Worm (Caenorhabditis elegans) whole organism, L2 larva: ENCODE results near the gene rpl-28.

Experiments used
- C34F6.9 ChIP-seq: fragments of 150-350 bp; optimal IDR thresholded peaks from 2 replicates; lab custom pipeline; 2014; ENCODE audit warnings: missing biosample characterization, missing genetic modification characterization
- F13H6.1 ChIP-seq: sonication (generic microtip); optimal IDR thresholded peaks from 2 replicates; lab custom pipeline; 2016; ENCODE audit warnings: missing genetic modification characterization, missing compliant biosample characterization
- Y55F3AM.14 ChIP-seq: fragments of 200-800 bp; sonication (Bioruptor generic); optimal IDR thresholded peaks from 2 replicates; lab custom pipeline; 2018; ENCODE audit warnings: mild to moderate bottlenecking, missing genetic modification characterization, missing compliant biosample characterization
- alr-1 ChIP-seq: fragments of 150-350 bp; optimal IDR thresholded peaks from 2 replicates; lab custom pipeline; 2014; ENCODE audit warnings: missing biosample characterization, missing genetic modification characterization
- ama-1 ChIP-seq: fragments of 150-350 bp; optimal IDR thresholded peaks from 2 replicates; lab custom pipeline; 2018; ENCODE audit warnings: inconsistent platforms
- blmp-1 ChIP-seq: sonication (generic microtip); optimal IDR thresholded peaks from 2 replicates; lab custom pipeline; 2017; ENCODE audit warnings: missing genetic modification characterization, mild to moderate bottlenecking, missing compliant biosample characterization, antibody characterized with exemption, moderate library complexity; ENCODE audit not compliant: insufficient read depth
- crh-2 ChIP-seq: sonication (generic microtip); optimal IDR thresholded peaks from 2 replicates; lab custom pipeline; 2017; ENCODE audit warnings: missing biosample characterization, missing genetic modification characterization
- elt-1 ChIP-seq: fragments of 150-350 bp; optimal IDR thresholded peaks from 2 replicates; lab custom pipeline; 2014; ENCODE audit warnings: missing biosample characterization, missing genetic modification characterization
- elt-3 ChIP-seq: sonication (generic microtip); optimal IDR thresholded peaks from 2 replicates; lab custom pipeline; 2017; ENCODE audit warnings: missing biosample characterization, missing genetic modification characterization
- fos-1 ChIP-seq: fragments of 150-350 bp; optimal IDR thresholded peaks from 2 replicates; lab custom pipeline; 2014; ENCODE audit warnings: missing biosample characterization, missing genetic modification characterization
- gmeb-1 ChIP-seq: fragments of 150-350 bp; optimal IDR thresholded peaks from 2 replicates; lab custom pipeline; 2014; ENCODE audit warnings: missing biosample characterization, missing genetic modification characterization
- lin-11 ChIP-seq: fragments of 150-350 bp; sonication (generic microtip); optimal IDR thresholded peaks from 2 replicates; lab custom pipeline; 2014; ENCODE audit warnings: missing biosample characterization, missing genetic modification characterization, inconsistent platforms, mixed read lengths
- lin-39 ChIP-seq: fragments of 150-350 bp; optimal IDR thresholded peaks from 2 replicates; lab custom pipeline; 2014; ENCODE audit warnings: missing biosample characterization, missing genetic modification reagents, missing genetic modification characterization
- mab-5 ChIP-seq: fragments of 150-350 bp; optimal IDR thresholded peaks from 2 replicates; lab custom pipeline; 2014; ENCODE audit warnings: missing biosample characterization, missing genetic modification characterization
- mbf-1 ChIP-seq: sonication (generic microtip); optimal IDR thresholded peaks from 2 replicates; lab custom pipeline; 2017; ENCODE audit warnings: missing biosample characterization, missing genetic modification characterization
- nhr-10 ChIP-seq: sonication (generic microtip); optimal IDR thresholded peaks from 2 replicates; lab custom pipeline; 2017; ENCODE audit warnings: missing biosample characterization, missing genetic modification characterization
- nhr-129 ChIP-seq: fragments of 150-350 bp; optimal IDR thresholded peaks from 2 replicates; lab custom pipeline; 2014; ENCODE audit warnings: missing biosample characterization, missing genetic modification characterization
- nhr-21 ChIP-seq: fragments of 150-350 bp; optimal IDR thresholded peaks from 2 replicates; lab custom pipeline; 2014; ENCODE audit warnings: missing biosample characterization, missing genetic modification characterization
- nhr-23 ChIP-seq: fragments of 150-350 bp; optimal IDR thresholded peaks from 2 replicates; lab custom pipeline; 2014; ENCODE audit warnings: missing biosample characterization, missing genetic modification reagents, missing genetic modification characterization
- nhr-237 ChIP-seq: fragments of 150-350 bp; optimal IDR thresholded peaks from 2 replicates; lab custom pipeline; 2014; ENCODE audit warnings: missing biosample characterization, missing genetic modification characterization
- nhr-25 ChIP-seq: fragments of 150-350 bp; sonication (generic microtip); optimal IDR thresholded peaks from 3 replicates; lab custom pipeline; 2014; ENCODE audit warnings: missing biosample characterization, missing genetic modification characterization
- nhr-6 ChIP-seq: fragments of 150-350 bp; optimal IDR thresholded peaks from 2 replicates; lab custom pipeline; 2014; ENCODE audit warnings: missing biosample characterization, missing genetic modification characterization
- peb-1 ChIP-seq: fragments of 150-350 bp; optimal IDR thresholded peaks from 2 replicates; lab custom pipeline; 2014; ENCODE audit warnings: missing biosample characterization, missing genetic modification characterization
- sem-4 ChIP-seq: fragments of 150-350 bp; optimal IDR thresholded peaks from 2 replicates; lab custom pipeline; 2014; ENCODE audit warnings: missing biosample characterization, missing genetic modification reagents, missing genetic modification characterization
- skn-1 ChIP-seq: sonication (generic microtip); optimal IDR thresholded peaks from 2 replicates; lab custom pipeline; 2017; ENCODE audit warnings: missing biosample characterization, missing genetic modification characterization
- sma-3 ChIP-seq: sonication (generic microtip); optimal IDR thresholded peaks from 2 replicates; lab custom pipeline; 2016; ENCODE audit warnings: missing genetic modification reagents, missing genetic modification characterization, missing compliant biosample characterization
- sma-9 ChIP-seq, 2 experiments: fragments of 150-350 bp in 1 of 2; sonication (generic microtip) in 1 of 2; optimal IDR thresholded peaks; 2 replicates each; lab custom pipeline; 2014 to 2016; ENCODE audit warnings: missing genetic modification characterization in 2 of 2, mild to moderate bottlenecking in 1 of 2, missing biosample characterization in 1 of 2, missing compliant biosample characterization in 1 of 2, missing genetic modification reagents in 1 of 2, moderate library complexity in 1 of 2
- snpc-4 ChIP-seq: fragments of 150-350 bp; optimal IDR thresholded peaks from 2 replicates; lab custom pipeline; 2014; ENCODE audit warnings: missing biosample characterization, missing genetic modification characterization
- unc-39 ChIP-seq: fragments of 150-350 bp; optimal IDR thresholded peaks from 2 replicates; lab custom pipeline; 2014; ENCODE audit warnings: missing biosample characterization, missing genetic modification characterization
- unc-55 ChIP-seq: fragments of 150-350 bp; sonication (generic microtip); optimal IDR thresholded peaks from 3 replicates; lab custom pipeline; 2014; ENCODE audit warnings: missing biosample characterization, missing genetic modification reagents, missing genetic modification characterization
- unc-62 ChIP-seq: fragments of 150-350 bp; optimal IDR thresholded peaks from 2 replicates; lab custom pipeline; 2014; ENCODE audit warnings: missing biosample characterization, missing genetic modification reagents, missing genetic modification characterization
- zag-1 ChIP-seq: fragments of 150-350 bp; optimal IDR thresholded peaks from 2 replicates; lab custom pipeline; 2014; ENCODE audit warnings: missing biosample characterization, missing genetic modification characterization
- ztf-1 ChIP-seq: fragments of 200-800 bp; sonication (Bioruptor generic); conservative IDR thresholded peaks from 2 replicates; pipeline ENCODE4 v1.3.6; 2022; ENCODE audit warnings: missing genetic modification characterization, missing compliant biosample characterization
- ztf-11 ChIP-seq: sonication (generic microtip); optimal IDR thresholded peaks from 2 replicates; lab custom pipeline; 2017; ENCODE audit warnings: missing biosample characterization, missing genetic modification characterization
- ztf-4 ChIP-seq: fragments of 150-350 bp; optimal IDR thresholded peaks from 2 replicates; lab custom pipeline; 2014; ENCODE audit warnings: missing biosample characterization, missing genetic modification characterization

Gene rpl-28

DNA sequence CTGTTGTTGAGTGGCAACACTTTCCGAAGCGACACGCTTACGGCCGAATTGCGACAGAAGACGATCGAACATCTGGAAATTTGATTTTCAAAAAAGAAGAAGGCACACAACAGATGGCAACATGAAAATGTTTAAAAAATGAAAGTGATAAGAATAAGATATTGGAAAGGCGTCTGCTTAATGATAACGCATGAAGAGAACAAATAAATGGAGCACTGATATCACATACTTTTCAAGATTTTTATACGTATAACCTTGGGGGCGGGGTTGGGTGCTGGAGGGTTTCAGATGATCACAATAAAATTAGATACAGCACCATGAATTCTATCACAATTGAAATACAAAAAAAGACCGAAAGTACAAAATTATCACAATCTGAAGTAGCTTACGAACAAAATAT lies 17.1 kb upstream of the rpl-28 start, which contains the start of gene C15C8.7:
Gene C15C8.7 (minus strand): TSS at position 72 of the 400 bp plus-strand sequence.
- TF ChIP-seq fos-1 (tag; lab: Kevin White, UChicago) (peak; percentile 63), unc-55 (GFP tag; lab: Kevin White, UChicago) (no peak), F13H6.1 (tag; lab: Kevin White, UChicago) (peak; percentile 6)

DNA sequence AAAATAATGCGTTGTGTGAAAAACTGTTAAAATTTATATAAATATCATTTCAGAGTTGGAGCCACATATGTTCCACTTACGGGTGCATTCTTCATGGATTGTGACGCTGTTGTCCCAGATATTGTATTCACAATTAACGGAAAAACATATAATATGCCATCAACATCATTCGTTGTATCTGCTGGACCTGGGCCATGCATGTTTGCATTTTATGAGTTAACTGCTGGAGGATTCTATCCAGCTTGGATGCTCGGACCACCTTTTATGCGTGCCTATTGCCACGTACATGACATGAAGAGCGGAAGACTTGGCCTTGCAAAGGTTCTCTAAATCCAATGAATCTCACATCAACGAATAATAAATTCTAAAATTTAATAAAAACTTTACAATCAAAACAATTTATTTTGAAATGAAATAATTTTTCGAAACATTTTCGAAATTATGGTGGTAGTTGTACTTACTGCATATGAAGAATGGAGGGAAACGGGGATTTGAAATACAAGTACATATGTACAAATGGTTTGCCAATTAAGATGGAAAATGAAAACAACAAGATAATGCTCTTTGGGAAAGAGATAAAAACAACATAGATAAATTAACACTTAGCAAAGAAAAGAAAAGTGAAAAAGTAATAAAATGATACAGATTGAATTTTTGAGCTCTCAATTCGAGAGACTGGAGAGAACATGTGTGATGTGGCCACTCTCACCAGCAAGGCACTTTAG lies 16.0 kb upstream of the rpl-28 start:
- TF ChIP-seq nhr-6, result no peak
- TF ChIP-seq skn-1 (tag; lab: Kevin White, UChicago), result no peak
- TF ChIP-seq ztf-4, result no peak
- no peak for TF ChIP-seq nhr-21 (tag; lab: Kevin White, UChicago)
- TF ChIP-seq blmp-1 (tag; lab: Kevin White, UChicago), result no peak
- no peak for TF ChIP-seq nhr-23 (tag; lab: Kevin White, UChicago)
- TF ChIP-seq unc-55 (GFP tag; lab: Kevin White, UChicago), result no peak
- no peak for TF ChIP-seq ztf-1
- no peak for TF ChIP-seq lin-39 (tag; lab: Kevin White, UChicago)
- TF ChIP-seq sma-9 (GFP tag; optimal IDR thresholded peaks at IDR 0.05; lab: Kevin White, UChicago), result no peak
- TF ChIP-seq sma-9 (tag; optimal IDR thresholded peaks at IDR 0.05; lab: Kevin White, UChicago), result no peak
- no peak for TF ChIP-seq nhr-25
- no peak for TF ChIP-seq nhr-10 (tag; lab: Kevin White, UChicago)
- TF ChIP-seq snpc-4, result no peak
- no peak for TF ChIP-seq unc-62 (GFP tag; lab: Kevin White, UChicago)

ce11 chrV:12741684-12742083 lies 13.8 kb upstream of the rpl-28 start, which contains the start of gene hrg-7:
Gene hrg-7, plus strand, starts transcription at chrV:12742041.
- TF ChIP-seq sma-9 (GFP tag; optimal IDR thresholded peaks at IDR 0.05; lab: Kevin White, UChicago) (peak; percentile 54), sma-9 (tag; optimal IDR thresholded peaks at IDR 0.05; lab: Kevin White, UChicago) (no peak), mbf-1 (tag; lab: Kevin White, UChicago) (no peak), nhr-129 (tag; lab: Kevin White, UChicago) (peak; percentile 96), crh-2 (tag; lab: Kevin White, UChicago) (peak; percentile 70), gmeb-1 (peak; percentile 8), fos-1 (tag; lab: Kevin White, UChicago) (peak; percentile 82)

DNA sequence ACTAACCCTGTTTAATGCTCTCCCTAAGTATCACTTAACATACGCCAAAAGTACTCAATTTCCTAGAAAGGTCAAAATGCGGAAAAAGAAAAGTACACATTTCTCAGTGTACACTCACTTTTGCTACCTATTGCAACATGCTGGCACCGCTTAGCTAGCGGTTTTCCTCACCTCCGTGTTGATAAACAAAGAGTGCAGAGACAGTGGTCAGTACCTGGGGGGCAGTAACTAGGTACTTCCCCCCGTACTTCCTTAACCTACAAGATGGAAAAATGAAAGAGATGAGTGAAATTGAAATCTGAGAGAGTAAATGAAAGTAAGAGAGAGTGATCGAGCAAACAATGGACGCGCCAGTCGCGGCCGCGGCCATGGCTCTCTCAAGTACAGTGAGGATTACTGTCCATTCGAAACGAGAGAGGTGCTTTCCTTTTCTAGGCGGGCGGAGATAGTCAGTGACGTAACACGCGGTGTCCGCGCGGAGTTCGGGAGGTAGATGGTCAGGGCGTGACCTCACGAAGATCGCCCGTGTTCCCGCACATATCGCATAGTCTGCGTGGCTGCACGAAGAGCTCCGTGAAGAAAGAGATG lies 8.3 kb upstream of the rpl-28 start, which contains the start of gene cky-1:
Gene cky-1 (plus strand): TSS at position 538 of the 588 bp plus-strand sequence.
- TF ChIP-seq ama-1 (lab: Kevin White, UChicago) (no peak), crh-2 (tag; lab: Kevin White, UChicago) (no peak), peb-1 (peak; percentile 71), elt-3 (no peak)

ce11 chrV:12733465-12734248 lies 5.7 kb upstream of the rpl-28 start, which contains the start of the genes dhs-21 and xbx-9:
Gene dhs-21, minus strand, starts transcription at chrV:12733645.
Gene xbx-9, plus strand, starts transcription at chrV:12734198.
- TF ChIP-seq nhr-10 (tag; lab: Kevin White, UChicago) (no peak), blmp-1 (tag; lab: Kevin White, UChicago) (no peak), nhr-6 (no peak), nhr-129 (tag; lab: Kevin White, UChicago) (peak; percentile 87), sma-9 (GFP tag; optimal IDR thresholded peaks at IDR 0.05; lab: Kevin White, UChicago) (peak; percentile 50), sma-9 (tag; optimal IDR thresholded peaks at IDR 0.05; lab: Kevin White, UChicago) (no peak), unc-39 (tag; lab: Kevin White, UChicago) (no peak), alr-1 (no peak), zag-1 (tag; lab: Kevin White, UChicago) (no peak), nhr-23 (tag; lab: Kevin White, UChicago) (no peak), sma-3 (GFP tag; lab: Kevin White, UChicago) (peak; percentile 11), C34F6.9 (no peak), mbf-1 (tag; lab: Kevin White, UChicago) (no peak), Y55F3AM.14 (no peak), nhr-25 (no peak), nhr-237 (tag; lab: Kevin White, UChicago) (no peak), snpc-4 (no peak), gmeb-1 (no peak), elt-1 (no peak), lin-11 (tag; lab: Kevin White, UChicago) (no peak), elt-3 (no peak), mab-5 (tag; lab: Kevin White, UChicago) (no peak), ztf-11 (tag; lab: Kevin White, UChicago) (no peak), sem-4 (tag; lab: Kevin White, UChicago) (no peak), fos-1 (tag; lab: Kevin White, UChicago) (peak; percentile 59)
